Worm (Caenorhabditis elegans) whole organism, early embryonic: ENCODE data around the gene F25E5.1.

Source experiments
- B0310.2 ChIP-seq: sonication (generic microtip); optimal IDR thresholded peaks from 2 replicates; lab custom pipeline; 2016; ENCODE audit warnings: mild to moderate bottlenecking, missing genetic modification characterization, missing compliant biosample characterization
- aly-1 ChIP-seq: sonication (generic microtip); optimal IDR thresholded peaks from 2 replicates; lab custom pipeline; 2016; ENCODE audit warnings: missing genetic modification characterization, missing compliant biosample characterization
- ama-1 ChIP-seq: fragments of 150-350 bp; optimal IDR thresholded peaks from 2 replicates; lab custom pipeline; 2014
- ceh-36 ChIP-seq: sonication (generic microtip); optimal IDR thresholded peaks from 2 replicates; lab custom pipeline; 2016; ENCODE audit warnings: missing genetic modification characterization, inconsistent platforms, missing compliant biosample characterization
- ets-7 ChIP-seq: sonication (generic microtip); optimal IDR thresholded peaks from 2 replicates; lab custom pipeline; 2016; ENCODE audit warnings: missing genotype, missing genetic modification characterization, missing compliant biosample characterization
- hmbx-1 ChIP-seq: sonication (generic microtip); optimal IDR thresholded peaks from 2 replicates; lab custom pipeline; 2016; ENCODE audit warnings: mild to moderate bottlenecking, missing genetic modification characterization, missing compliant biosample characterization
- hmg-4 ChIP-seq: fragments of 200-800 bp; sonication (Bioruptor generic); optimal IDR thresholded peaks from 2 replicates; lab custom pipeline; 2018; ENCODE audit warnings: mild to moderate bottlenecking, missing genetic modification characterization, missing compliant biosample characterization
- hnd-1 ChIP-seq: sonication (generic microtip); optimal IDR thresholded peaks from 2 replicates; lab custom pipeline; 2016; ENCODE audit warnings: missing genetic modification characterization, missing compliant biosample characterization
- scrt-1 ChIP-seq: fragments of 200-800 bp; sonication (Bioruptor generic); IDR thresholded peaks from 2 replicates; pipeline ENCODE4 v1.3.6; 2022; ENCODE audit warnings: missing genetic modification characterization, missing compliant biosample characterization
- tra-4 ChIP-seq: sonication (generic microtip); optimal IDR thresholded peaks from 2 replicates; lab custom pipeline; 2017; ENCODE audit warnings: missing genetic modification characterization, missing compliant biosample characterization

DNA sequence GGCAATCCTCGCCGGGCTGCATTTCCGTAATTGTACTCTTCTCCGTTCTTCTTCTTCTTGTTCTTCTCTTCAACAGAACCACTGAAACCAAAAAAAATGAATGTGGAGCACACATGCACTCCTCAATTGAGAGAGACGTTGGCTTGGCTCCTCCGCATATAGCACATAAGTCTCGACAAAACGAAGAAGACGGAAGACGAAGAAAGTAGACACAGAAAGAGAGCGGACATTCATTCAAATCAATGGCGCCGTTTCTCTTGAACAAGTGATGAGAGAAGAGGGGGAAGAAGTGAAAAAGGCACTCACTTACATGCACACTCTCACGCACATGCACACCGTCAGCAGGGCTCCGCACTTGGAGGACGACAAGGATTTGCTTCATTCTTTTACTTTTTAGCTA is 28.1 kb upstream of the F25E5.1 start, which contains the start of gene F25E5.9:
- TF ChIP-seq hnd-1 (tag; lab: Kevin White, UChicago) (no peak), ama-1 (lab: Kevin White, UChicago) (no peak), hmbx-1 (tag; lab: Kevin White, UChicago) (no peak), scrt-1 (no peak), aly-1 (tag; lab: Kevin White, UChicago) (no peak), tra-4 (tag; lab: Kevin White, UChicago) (no peak), ets-7 (tag; lab: Kevin White, UChicago) (no peak), ceh-36 (tag; lab: Kevin White, UChicago) (no peak), B0310.2 (tag; lab: Kevin White, UChicago) (no peak), hmg-4 (no peak)
